Worm (Caenorhabditis elegans): Measurements from ENCODE around the gene clec-218.
A peak's percentile ranks its signal among the peaks of the same experiment; 100 is the strongest.

The clec-218 gene

ce11 chrV:8281646-8282045 is 26.1 kb upstream of the clec-218 start:
- no peak for TF ChIP-seq egl-5 (tag; optimal IDR thresholded peaks at IDR 0.05)
- no peak for TF ChIP-seq aly-2 (tag; optimal IDR thresholded peaks at IDR 0.05)
- no peak for TF ChIP-seq skn-1 (tag; optimal IDR thresholded peaks at IDR 0.05)
- no peak for TF ChIP-seq nhr-25 (tag; optimal IDR thresholded peaks at IDR 0.05)
- no peak for TF ChIP-seq elt-2 (tag; optimal IDR thresholded peaks at IDR 0.05)
- TF ChIP-seq nhr-11 (tag; optimal IDR thresholded peaks at IDR 0.05), result no peak
- no peak for TF ChIP-seq unc-39 (tag; optimal IDR thresholded peaks at IDR 0.05)
- TF ChIP-seq lin-39 (tag; optimal IDR thresholded peaks at IDR 0.05), result no peak

ce11 chrV:8282933-8283332 is 24.8 kb upstream of the clec-218 start:
- TF ChIP-seq unc-39 (tag; optimal IDR thresholded peaks at IDR 0.05) (no peak), daf-12 (tag; optimal IDR thresholded peaks at IDR 0.05) (no peak), egl-27 (tag; optimal IDR thresholded peaks at IDR 0.05) (no peak), ama-1 (optimal IDR thresholded peaks at IDR 0.05) (no peak), snpc-4 (tag; optimal IDR thresholded peaks at IDR 0.05) (no peak), elt-2 (tag; optimal IDR thresholded peaks at IDR 0.05) (no peak), pqm-1 (tag; optimal IDR thresholded peaks at IDR 0.05) (no peak), ceh-16 (tag; optimal IDR thresholded peaks at IDR 0.05) (no peak), fkh-2 (tag; optimal IDR thresholded peaks at IDR 0.05) (no peak), ceh-82 (tag; optimal IDR thresholded peaks at IDR 0.05) (no peak), ZK546.5 (tag; optimal IDR thresholded peaks at IDR 0.05) (no peak), lin-39 (tag; optimal IDR thresholded peaks at IDR 0.05) (no peak), lsy-12 (tag; optimal IDR thresholded peaks at IDR 0.05) (no peak), nhr-76 (tag; optimal IDR thresholded peaks at IDR 0.05) (no peak), elt-3 (tag; optimal IDR thresholded peaks at IDR 0.05) (no peak)

- no peak for TF ChIP-seq nhr-28 (tag; optimal IDR thresholded peaks at IDR 0.05)
- no peak for TF ChIP-seq zag-1 (tag; optimal IDR thresholded peaks at IDR 0.05)
- TF ChIP-seq elt-2 (tag; optimal IDR thresholded peaks at IDR 0.05), result no peak
- TF ChIP-seq skn-1 (tag; optimal IDR thresholded peaks at IDR 0.05), result no peak
- no peak for TF ChIP-seq aly-2 (tag; optimal IDR thresholded peaks at IDR 0.05)
- TF ChIP-seq daf-12 (tag; optimal IDR thresholded peaks at IDR 0.05), result no peak
- TF ChIP-seq egl-27 (tag; optimal IDR thresholded peaks at IDR 0.05), result no peak
- no peak for TF ChIP-seq eor-1 (tag; optimal IDR thresholded peaks at IDR 0.05)
- TF ChIP-seq pha-4 (tag; optimal IDR thresholded peaks at IDR 0.05), result no peak
- TF ChIP-seq fos-1 (tag; optimal IDR thresholded peaks at IDR 0.05), result no peak
- no peak for TF ChIP-seq nhr-12 (tag; optimal IDR thresholded peaks at IDR 0.05)
- TF ChIP-seq elt-1 (tag; optimal IDR thresholded peaks at IDR 0.05), result no peak
- no peak for TF ChIP-seq elt-3 (tag; optimal IDR thresholded peaks at IDR 0.05)
- TF ChIP-seq nhr-67 (tag; optimal IDR thresholded peaks at IDR 0.05), result no peak
- no peak for TF ChIP-seq nhr-11 (tag; optimal IDR thresholded peaks at IDR 0.05)
- no peak for TF ChIP-seq fkh-2 (tag; optimal IDR thresholded peaks at IDR 0.05)
- TF ChIP-seq egl-5 (tag; optimal IDR thresholded peaks at IDR 0.05), result no peak
These were observed 22.9 kb upstream of the clec-218 start, which contains the start of gene slc-17.5 for ce11 chrV:8284800-8285199. TSS of gene slc-17.5 (minus strand) at chrV:8284900.

- TF ChIP-seq pqm-1 (tag; optimal IDR thresholded peaks at IDR 0.05) (peak; percentile 51), elt-2 (tag; optimal IDR thresholded peaks at IDR 0.05) (peak; percentile 4), R02D3.7 (tag; optimal IDR thresholded peaks at IDR 0.05) (no peak)
These were observed 22.3 kb upstream of the clec-218 start for ce11 chrV:8285455-8285854.

ce11 chrV:8288125-8288806 is 19.5 kb upstream of the clec-218 start:
- peak; percentile 63 for TF ChIP-seq lin-39 (tag; optimal IDR thresholded peaks at IDR 0.05)
- peak; percentile 51 for TF ChIP-seq nfya-1 (tag; optimal IDR thresholded peaks at IDR 0.05; ENCODE audit: insufficient read depth)
- TF ChIP-seq pqm-1 (tag; optimal IDR thresholded peaks at IDR 0.05), result peak; percentile 17
- no peak for TF ChIP-seq nhr-76 (tag; optimal IDR thresholded peaks at IDR 0.05)
- TF ChIP-seq elt-2 (tag; optimal IDR thresholded peaks at IDR 0.05), result peak; percentile 67

ce11 chrV:8291764-8292163 is 16.0 kb upstream of the clec-218 start, which contains the start of gene srg-33:
TSS of gene srg-33 (plus strand) at chrV:8292064.
- no peak for TF ChIP-seq pqm-1 (tag; optimal IDR thresholded peaks at IDR 0.05)
- TF ChIP-seq unc-62 (GFP tag; optimal IDR thresholded peaks at IDR 0.05), result no peak
- no peak for TF ChIP-seq fkh-2 (tag; optimal IDR thresholded peaks at IDR 0.05)
- TF ChIP-seq nhr-28 (tag; optimal IDR thresholded peaks at IDR 0.05), result no peak
- TF ChIP-seq fos-1 (tag; optimal IDR thresholded peaks at IDR 0.05), result no peak
- TF ChIP-seq daf-12 (tag; optimal IDR thresholded peaks at IDR 0.05), result no peak
- TF ChIP-seq zag-1 (tag; optimal IDR thresholded peaks at IDR 0.05), result no peak
- TF ChIP-seq elt-2 (tag; optimal IDR thresholded peaks at IDR 0.05), result no peak
- no peak for TF ChIP-seq mdl-1 (tag; optimal IDR thresholded peaks at IDR 0.05)
- TF ChIP-seq ceh-28 (tag; optimal IDR thresholded peaks at IDR 0.05), result no peak

Measured in whole organism, L3 larva.